Fruit fly (Drosophila melanogaster): ENCODE measurements around the gene CG6885.
A peak's percentile ranks its signal among the peaks of the same experiment; 100 is the strongest.

The CG6885 gene

dm6 chr3L:18789203-18790018 is 45.1 kb downstream of the CG6885 start (continued):
- TF ChIP-seq sima (GFP tag; optimal IDR thresholded peaks at IDR 0.05) = no peak
- TF ChIP-seq cad (GFP tag; optimal IDR thresholded peaks at IDR 0.05) = no peak
- TF ChIP-seq Bgb (GFP tag; IDR thresholded peaks at IDR 0.05; ENCODE audit: partially characterized antibody) = peak; percentile 26; the same call in 1 of the 2 replicates
- TF ChIP-seq Dll (GFP tag; IDR thresholded peaks at IDR 0.05; ENCODE audit: partially characterized antibody) = no peak
- TF ChIP-seq trem (tag; optimal IDR thresholded peaks at IDR 0.05) = no peak
- TF ChIP-seq caup (GFP tag; optimal IDR thresholded peaks at IDR 0.05; ENCODE audit: severe bottlenecking) = peak; percentile 84
- TF ChIP-seq sr (GFP tag; IDR thresholded peaks at IDR 0.05) = peak; percentile 20; the same call in 1 of the 3 replicates
- peak; percentile 89 for TF ChIP-seq sug (tag; optimal IDR thresholded peaks at IDR 0.05)
- no peak for TF ChIP-seq disco-r (GFP tag; optimal IDR thresholded peaks at IDR 0.05)
- TF ChIP-seq ranshi (GFP tag; IDR thresholded peaks at IDR 0.05) = peak; percentile 31; the same call in 1 of the 2 replicates
- TF ChIP-seq Aef1 (GFP tag; IDR thresholded peaks at IDR 0.05) = no peak
- TF ChIP-seq HHEX (GFP tag; optimal IDR thresholded peaks at IDR 0.05) = peak; percentile 69
- peak; percentile 21 for TF ChIP-seq CG3995 (GFP tag; optimal IDR thresholded peaks at IDR 0.05)
- peak; percentile 52; the same call in 2 of the 3 replicates for TF ChIP-seq zfh1 (GFP tag; IDR thresholded peaks at IDR 0.05)
- TF ChIP-seq Xrp1 (GFP tag; IDR thresholded peaks at IDR 0.05) = peak; percentile 40
- peak; percentile 97 for TF ChIP-seq mirr (GFP tag; optimal IDR thresholded peaks at IDR 0.05)
- peak; percentile 51 for TF ChIP-seq dmrt99B (tag; optimal IDR thresholded peaks at IDR 0.05)
- TF ChIP-seq Stat92E (GFP tag; optimal IDR thresholded peaks at IDR 0.05) = no peak
- TF ChIP-seq CG9609 (GFP tag; optimal IDR thresholded peaks at IDR 0.05) = no peak
- TF ChIP-seq bcd (GFP tag; optimal IDR thresholded peaks at IDR 0.05) = peak; percentile 57
- no peak for TF ChIP-seq emc (GFP tag; optimal IDR thresholded peaks at IDR 0.05)
- peak; percentile 44 for TF ChIP-seq kah (GFP tag; optimal IDR thresholded peaks at IDR 0.05)
- no peak for TF ChIP-seq CG34224 (GFP tag; IDR thresholded peaks at IDR 0.05; ENCODE audit: partially characterized antibody)
- TF ChIP-seq CG3281 (GFP tag; optimal IDR thresholded peaks at IDR 0.05) = peak; percentile 67
- no peak for TF ChIP-seq CG8290 (GFP tag; optimal IDR thresholded peaks at IDR 0.05)
- peak in 1 of 2 experiments; percentile 78 for TF ChIP-seq CG8290 (tag; optimal IDR thresholded peaks at IDR 0.05)
- no peak for TF ChIP-seq Taf1 (GFP tag; IDR thresholded peaks at IDR 0.05)
- TF ChIP-seq prd (optimal IDR thresholded peaks at IDR 0.05) = no peak
- TF ChIP-seq prd (GFP tag; IDR thresholded peaks at IDR 0.05) = no peak
- peak; percentile 43 for TF ChIP-seq CG15269 (tag; optimal IDR thresholded peaks at IDR 0.05)
- 0 out of 2 replicates have a peak, but pooled peaks have one; percentile 30 for TF ChIP-seq CG4360 (GFP tag; IDR thresholded peaks at IDR 0.05)
- no peak for TF ChIP-seq hth (optimal IDR thresholded peaks at IDR 0.05)
- peak; percentile 98 for TF ChIP-seq sd (tag; optimal IDR thresholded peaks at IDR 0.05)
- TF ChIP-seq Lpt (GFP tag; optimal IDR thresholded peaks at IDR 0.05) = no peak
- TF ChIP-seq sisA (GFP tag; IDR thresholded peaks at IDR 0.05) = no peak
- TF ChIP-seq Camta (GFP tag; optimal IDR thresholded peaks at IDR 0.05) = no peak
- TF ChIP-seq CG13894 (tag; optimal IDR thresholded peaks at IDR 0.05) = peak; percentile 77
- no peak for TF ChIP-seq CG7357 (GFP tag; IDR thresholded peaks at IDR 0.05)
- TF ChIP-seq MTF-1 (GFP tag; optimal IDR thresholded peaks at IDR 0.05; ENCODE audit: borderline replicate concordance) = peak; percentile 54
- peak; percentile 21; the same call in 1 of the 3 replicates for TF ChIP-seq CG17361 (GFP tag; IDR thresholded peaks at IDR 0.05)
- TF ChIP-seq CG9797 (GFP tag; optimal IDR thresholded peaks at IDR 0.05) = no peak
- no peak for TF ChIP-seq CG18011 (GFP tag; optimal IDR thresholded peaks at IDR 0.05)
- TF ChIP-seq slou (GFP tag; optimal IDR thresholded peaks at IDR 0.05) = no peak
- no peak for TF ChIP-seq CG4730 (GFP tag; IDR thresholded peaks at IDR 0.05)
- TF ChIP-seq ase (GFP tag; IDR thresholded peaks at IDR 0.05) = peak; percentile 41; the same call in 1 of the 3 replicates
- no peak for TF ChIP-seq fru (optimal IDR thresholded peaks at IDR 0.05)
- TF ChIP-seq CG12219 (GFP tag; optimal IDR thresholded peaks at IDR 0.05) = peak; percentile 31
- peak; percentile 49 for TF ChIP-seq CG6765 (GFP tag; optimal IDR thresholded peaks at IDR 0.05)
- TF ChIP-seq CG34422 (GFP tag; IDR thresholded peaks at IDR 0.05) = peak; percentile 51; the same call in 1 of the 3 replicates
- TF ChIP-seq tio (GFP tag; optimal IDR thresholded peaks at IDR 0.05) = no peak

All from whole organism, embryonic.